Worm (Caenorhabditis elegans) whole organism, mixed stage, embryonic: Measurements from ENCODE around the gene srh-33.

Experiments
- mab-5 ChIP-seq: fragments of 150-350 bp; optimal IDR thresholded peaks from 2 replicates; lab custom pipeline; 2014; ENCODE audit warnings: missing biosample characterization, missing genetic modification characterization
- mep-1 ChIP-seq: fragments of 150-350 bp; optimal IDR thresholded peaks from 2 replicates; lab custom pipeline; 2017; ENCODE audit warnings: missing biosample characterization, missing genetic modification reagents, missing genetic modification characterization, inconsistent platforms
- mls-2 ChIP-seq: sonication (generic microtip); optimal IDR thresholded peaks from 2 replicates; lab custom pipeline; 2016; ENCODE audit warnings: mild to moderate bottlenecking, missing genetic modification characterization, moderate library complexity, missing compliant biosample characterization
- pha-4 ChIP-seq: fragments of 150-350 bp; optimal IDR thresholded peaks from 2 replicates; lab custom pipeline; 2018; ENCODE audit warnings: missing biosample characterization, missing genetic modification reagents, missing genetic modification characterization
- snpc-4 ChIP-seq: fragments of 150-350 bp; optimal IDR thresholded peaks from 2 replicates; lab custom pipeline; 2014; ENCODE audit warnings: missing biosample characterization, missing genetic modification characterization
- unc-62 ChIP-seq: fragments of 150-350 bp; optimal IDR thresholded peaks from 2 replicates; lab custom pipeline; 2014; ENCODE audit warnings: missing biosample characterization, missing genetic modification reagents, missing genetic modification characterization
- ztf-11 ChIP-seq: fragments of 150-350 bp; optimal IDR thresholded peaks from 2 replicates; lab custom pipeline; 2014; ENCODE audit warnings: missing biosample characterization, missing genetic modification characterization

ce11 chrV:479046-479445 lies 36.0 kb upstream of the srh-33 start:
- TF ChIP-seq unc-62 (GFP tag; lab: Kevin White, UChicago) (no peak), mep-1 (no peak), ztf-11 (no peak), snpc-4 (no peak), mls-2 (tag; lab: Kevin White, UChicago) (no peak), mab-5 (no peak), pha-4 (tag; lab: Kevin White, UChicago) (no peak)
